Fruit fly (Drosophila melanogaster) whole organism, adult: ENCODE results near the gene CG12056.

Experiments used
- CG1620 ChIP-seq: fragments of 200-800 bp; sonication (Bioruptor generic); optimal IDR thresholded peaks from 2 replicates; lab custom pipeline; 2016; ENCODE audit warnings: missing biosample characterization, missing genetic modification characterization
- CG7045 ChIP-seq: fragments of 200-800 bp; sonication (Bioruptor generic); optimal IDR thresholded peaks from 2 replicates; lab custom pipeline; 2017; ENCODE audit warnings: missing biosample characterization, mild to moderate bottlenecking, missing genetic modification characterization
- cnc ChIP-seq, 2 experiments: fragments of >200 bp; optimal IDR thresholded peaks; 2 replicates each; lab custom pipeline; 2017
- kay ChIP-seq: fragments of 200-800 bp; sonication (Bioruptor generic); peaks from one replicate; lab custom pipeline; 2016; ENCODE audit warnings: missing biosample characterization, missing genetic modification characterization, borderline replicate concordance
- tj ChIP-seq: fragments of 200-800 bp; sonication (Bioruptor generic); optimal IDR thresholded peaks from 3 replicates; lab custom pipeline; 2017; ENCODE audit warnings: missing biosample characterization, mild to moderate bottlenecking, missing genetic modification characterization, moderate library complexity

DNA sequence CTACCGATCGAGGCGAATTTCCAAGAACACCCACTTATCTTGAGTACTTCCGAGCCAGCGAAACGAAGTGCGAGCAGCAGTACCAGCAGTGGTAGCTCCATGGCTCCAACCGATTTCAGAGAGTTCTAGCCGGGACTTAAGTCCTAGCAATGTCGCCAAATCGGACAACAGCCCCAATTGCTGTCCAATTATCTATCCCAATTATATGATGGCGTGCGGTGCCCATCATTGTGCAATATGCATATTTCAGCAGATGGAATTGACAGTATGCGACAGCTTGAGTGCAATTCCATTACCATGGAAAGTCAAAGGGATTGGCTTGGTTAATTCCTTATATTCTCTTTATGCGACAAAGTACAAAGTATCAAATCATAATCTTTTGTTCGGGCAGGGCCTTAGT, 44.0 kb downstream of the CG12056 start, which contains the start of gene Ir8a:
- TF ChIP-seq CG1620 (GFP tag; lab: Kevin White, UChicago) = no peak
- TF ChIP-seq tj (GFP tag; lab: Kevin White, UChicago) = no peak
- TF ChIP-seq CG7045 (GFP tag; lab: Kevin White, UChicago) = no peak
- no peak for TF ChIP-seq kay (GFP tag; lab: Kevin White, UChicago)
- no peak for TF ChIP-seq cnc (optimal IDR thresholded peaks at IDR 0.05; lab: Kevin White, UChicago)
